Fruit fly (Drosophila melanogaster): ENCODE data around the gene CG5080.
A peak's percentile ranks its signal among the peaks of the same experiment; 100 is the strongest.

CG5080 gene

DNA sequence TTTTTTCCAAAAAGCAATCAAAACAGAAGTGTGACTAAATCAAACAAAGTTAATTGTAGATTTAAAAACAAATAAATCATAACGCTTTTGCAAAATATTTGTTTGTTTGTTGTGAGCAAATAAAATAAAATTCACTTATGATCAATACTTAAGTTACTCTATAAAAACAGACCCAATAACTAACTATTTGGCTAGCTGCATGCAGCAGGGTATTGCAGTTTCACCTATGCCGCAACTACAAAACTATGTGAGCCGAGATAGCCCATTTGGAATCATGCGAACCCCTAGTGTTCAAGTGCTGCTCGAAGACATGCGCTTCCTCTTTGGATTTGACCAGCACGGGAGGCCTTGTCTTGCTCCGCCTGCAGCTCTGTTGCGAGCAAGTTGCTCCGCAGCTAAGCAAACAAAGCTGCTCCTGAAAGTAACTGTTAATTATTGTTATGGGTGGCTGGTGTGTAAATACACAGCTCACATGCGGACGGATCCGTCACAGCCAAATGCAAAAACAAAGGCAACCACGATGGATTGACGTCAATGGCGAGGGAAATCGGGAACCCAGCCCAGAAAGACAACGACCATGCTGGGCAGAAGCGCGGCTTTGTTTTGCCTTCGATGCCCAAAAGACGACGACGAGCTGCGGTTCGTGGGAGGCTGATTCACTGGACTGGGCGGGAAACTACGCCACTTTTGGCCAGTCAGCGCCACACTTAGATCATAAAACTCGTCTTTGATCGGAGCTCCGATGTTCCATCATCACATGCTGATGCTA, 41.6 kb downstream of the CG5080 start:
- TF ChIP-seq gl (tag; optimal IDR thresholded peaks at IDR 0.05): no peak
- no peak for TF ChIP-seq CG34367 (tag; optimal IDR thresholded peaks at IDR 0.05)
- no peak for TF ChIP-seq D1 (tag; optimal IDR thresholded peaks at IDR 0.05)
- no peak for TF ChIP-seq Snoo (tag; optimal IDR thresholded peaks at IDR 0.05)
- TF ChIP-seq CG32121 (GFP tag; IDR thresholded peaks at IDR 0.05): no peak
- TF ChIP-seq CG10348 (GFP tag; IDR thresholded peaks at IDR 0.05): no peak
- no peak for TF ChIP-seq CG9948 (tag; optimal IDR thresholded peaks at IDR 0.05)
- TF ChIP-seq EcR (GFP tag; optimal IDR thresholded peaks at IDR 0.05): no peak
- TF ChIP-seq Pif1B (GFP tag; optimal IDR thresholded peaks at IDR 0.05): no peak

DNA sequence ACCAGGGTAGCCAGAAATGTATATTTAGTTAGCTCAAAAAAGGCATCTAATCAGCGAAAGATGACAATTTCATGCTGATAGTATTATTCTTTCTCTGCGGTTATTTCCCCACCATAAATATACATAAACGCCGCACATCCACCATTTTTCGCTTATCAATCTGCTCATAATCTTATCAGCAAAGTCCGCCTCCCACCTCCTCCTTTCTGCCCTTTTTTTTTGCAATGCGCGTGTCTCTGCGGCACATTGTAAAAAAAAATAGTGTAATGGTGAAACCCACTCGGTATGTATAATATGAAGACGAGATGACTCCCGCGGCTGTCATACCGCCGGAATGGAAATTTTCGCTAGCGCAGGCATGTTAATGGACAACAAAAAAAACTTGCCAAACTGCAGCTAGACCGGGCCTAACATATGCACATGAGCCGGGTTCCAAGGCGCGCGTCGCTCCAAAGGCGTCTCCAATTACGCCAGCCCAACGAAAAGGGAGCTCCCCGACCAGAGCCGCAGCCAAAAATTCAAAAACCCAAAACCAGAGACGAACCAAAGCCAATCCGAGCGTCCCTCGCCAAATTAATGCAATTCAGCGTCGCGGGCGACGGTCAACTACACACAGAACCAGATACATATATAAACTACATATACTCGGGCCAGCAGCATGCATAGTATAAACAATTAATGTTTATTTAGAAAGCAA, 43.3 kb downstream of the CG5080 start:
- TF ChIP-seq CG4496 (GFP tag; IDR thresholded peaks at IDR 0.05): peak; percentile 54; the same call in 1 of the 3 replicates
- TF ChIP-seq Pif1B (GFP tag; optimal IDR thresholded peaks at IDR 0.05): no peak
- peak; percentile 24 for TF ChIP-seq CG14655 (GFP tag; optimal IDR thresholded peaks at IDR 0.05)

- TF ChIP-seq CG17806 (tag; optimal IDR thresholded peaks at IDR 0.05): peak; percentile 61
- peak; percentile 59 for TF ChIP-seq Pif1A (GFP tag; optimal IDR thresholded peaks at IDR 0.05)
- TF ChIP-seq CG32121 (GFP tag; IDR thresholded peaks at IDR 0.05): peak; percentile 71
- peak; percentile 58 for TF ChIP-seq Ets98B (GFP tag; IDR thresholded peaks at IDR 0.05)
- TF ChIP-seq Snoo (tag; optimal IDR thresholded peaks at IDR 0.05): peak; percentile 73
- TF ChIP-seq CG13204 (GFP tag; optimal IDR thresholded peaks at IDR 0.05): no peak
- peak; percentile 80 for TF ChIP-seq CG4496 (GFP tag; IDR thresholded peaks at IDR 0.05)
- TF ChIP-seq gl (tag; optimal IDR thresholded peaks at IDR 0.05): peak; percentile 36
- peak; percentile 78 for TF ChIP-seq EcR (GFP tag; optimal IDR thresholded peaks at IDR 0.05)
- peak; percentile 75 for TF ChIP-seq CG14655 (GFP tag; optimal IDR thresholded peaks at IDR 0.05)
- TF ChIP-seq CG8159 (tag; optimal IDR thresholded peaks at IDR 0.05): peak; percentile 71
- TF ChIP-seq CG9948 (tag; optimal IDR thresholded peaks at IDR 0.05): peak; percentile 46
- TF ChIP-seq CG8301 (tag; optimal IDR thresholded peaks at IDR 0.05): peak; percentile 74
- TF ChIP-seq fd96Ca (GFP tag; IDR thresholded peaks at IDR 0.05): peak; percentile 88
- peak; percentile 45; the same call in 1 of the 2 replicates for TF ChIP-seq CG10348 (GFP tag; IDR thresholded peaks at IDR 0.05)
- TF ChIP-seq CG34367 (tag; optimal IDR thresholded peaks at IDR 0.05): peak; percentile 41
- TF ChIP-seq D1 (tag; optimal IDR thresholded peaks at IDR 0.05): no peak
- peak; percentile 57 for TF ChIP-seq rn (GFP tag; IDR thresholded peaks at IDR 0.05)
- peak; percentile 73 for TF ChIP-seq CG12605 (GFP tag; IDR thresholded peaks at IDR 0.05)
- TF ChIP-seq Pif1B (GFP tag; optimal IDR thresholded peaks at IDR 0.05): peak; percentile 70
- TF ChIP-seq CG15710 (tag; optimal IDR thresholded peaks at IDR 0.05): peak; percentile 62
These were observed 44.5 kb downstream of the CG5080 start for dm6 chr2L:1118880-1119809.

DNA sequence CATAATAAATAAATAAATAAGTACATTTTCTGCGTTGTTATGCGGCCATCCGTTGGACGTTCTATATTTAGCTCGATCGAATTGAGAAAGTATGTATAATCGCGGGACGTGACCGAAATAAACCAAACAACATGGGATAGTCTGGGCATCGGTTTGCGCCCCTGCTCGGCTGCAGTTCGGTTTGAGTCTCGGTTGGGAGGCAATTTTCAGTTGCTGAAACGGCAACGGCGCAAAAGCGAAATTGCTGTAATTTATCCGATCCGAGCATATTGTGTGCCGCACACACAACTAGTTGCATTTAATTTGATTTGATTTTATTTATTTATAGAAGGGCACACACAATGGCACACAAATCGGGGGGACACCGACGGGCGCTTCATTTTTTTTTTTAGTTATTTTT, 45.5 kb downstream of the CG5080 start:
- peak; percentile 57 for TF ChIP-seq CG14655 (GFP tag; optimal IDR thresholded peaks at IDR 0.05)
- 0 out of 2 replicates have a peak, but pooled peaks have one; percentile 11 for TF ChIP-seq CG12605 (GFP tag; IDR thresholded peaks at IDR 0.05)
- peak; percentile 44; the same call in 1 of the 2 replicates for TF ChIP-seq CG32121 (GFP tag; IDR thresholded peaks at IDR 0.05)
- no peak for TF ChIP-seq CG17806 (tag; optimal IDR thresholded peaks at IDR 0.05)

- TF ChIP-seq Pif1B (GFP tag; optimal IDR thresholded peaks at IDR 0.05) (no peak), Snoo (tag; optimal IDR thresholded peaks at IDR 0.05) (no peak), D1 (tag; optimal IDR thresholded peaks at IDR 0.05) (no peak), CG34367 (tag; optimal IDR thresholded peaks at IDR 0.05) (no peak), CG8159 (tag; optimal IDR thresholded peaks at IDR 0.05) (no peak)
These were observed 46.9 kb downstream of the CG5080 start for dm6 chr2L:1116661-1117322.

DNA sequence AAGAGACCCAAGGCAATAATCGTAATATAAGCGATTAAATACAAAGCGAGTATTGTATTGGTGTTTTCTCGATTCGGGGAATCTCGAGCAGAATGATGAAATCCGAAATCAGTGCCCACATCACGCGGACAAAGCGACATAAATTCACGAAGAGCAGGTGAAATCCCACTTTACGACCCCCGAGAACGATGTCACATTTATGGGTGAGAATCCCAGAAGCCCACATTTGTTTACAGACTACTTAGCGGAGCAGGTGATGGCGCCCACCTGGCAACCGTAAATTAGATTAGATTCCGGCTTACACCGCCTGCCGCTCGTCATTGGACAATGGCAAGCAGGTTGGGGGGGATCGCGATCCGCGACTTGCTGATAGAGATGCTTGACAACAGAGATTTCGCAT, 49.5 kb downstream of the CG5080 start:
- TF ChIP-seq CG9948 (tag; optimal IDR thresholded peaks at IDR 0.05) (no peak), Pif1A (GFP tag; optimal IDR thresholded peaks at IDR 0.05) (no peak), gl (tag; optimal IDR thresholded peaks at IDR 0.05) (no peak)
